Worm (Caenorhabditis elegans) whole organism, late embryonic: ENCODE measurements around the gene K04C1.3.

Source experiments
- C08G9.2 ChIP-seq: sonication (generic microtip); optimal IDR thresholded peaks from 2 replicates; lab custom pipeline; 2016; ENCODE audit warnings: mild to moderate bottlenecking, missing genetic modification characterization, moderate library complexity, missing compliant biosample characterization
- C38D4.7 ChIP-seq: fragments of 200-800 bp; sonication (Bioruptor generic); optimal IDR thresholded peaks from 2 replicates; lab custom pipeline; 2018; ENCODE audit warnings: mild to moderate bottlenecking, missing genetic modification characterization, moderate library complexity, missing compliant biosample characterization
- T23F11.4 ChIP-seq: fragments of 200-800 bp; sonication (Bioruptor generic); optimal IDR thresholded peaks from 2 replicates; lab custom pipeline; 2018; ENCODE audit warnings: mild to moderate bottlenecking, missing genetic modification characterization, missing compliant biosample characterization
- Y22D7AL.16 ChIP-seq: sonication (generic microtip); optimal IDR thresholded peaks from 2 replicates; lab custom pipeline; 2016; ENCODE audit warnings: missing genetic modification characterization, missing compliant biosample characterization
- ahr-1 ChIP-seq: sonication (generic microtip); optimal IDR thresholded peaks from 2 replicates; lab custom pipeline; 2016; ENCODE audit warnings: missing genetic modification characterization, missing compliant biosample characterization
- ama-1 ChIP-seq: fragments of 150-350 bp; optimal IDR thresholded peaks from 2 replicates; lab custom pipeline; 2014
- ceh-14 ChIP-seq: sonication (generic microtip); optimal IDR thresholded peaks from 2 replicates; lab custom pipeline; 2016; ENCODE audit warnings: missing genotype, missing genetic modification characterization, missing compliant biosample characterization
- ceh-18 ChIP-seq: sonication (generic microtip); optimal IDR thresholded peaks from 2 replicates; lab custom pipeline; 2016; ENCODE audit warnings: missing genetic modification characterization, missing compliant biosample characterization
- ceh-2 ChIP-seq: sonication (generic microtip); optimal IDR thresholded peaks from 2 replicates; lab custom pipeline; 2016; ENCODE audit warnings: missing genotype, missing genetic modification characterization, missing compliant biosample characterization
- ceh-22 ChIP-seq: sonication (generic microtip); optimal IDR thresholded peaks from 2 replicates; lab custom pipeline; 2017; ENCODE audit warnings: missing biosample characterization, missing genetic modification characterization
- ceh-30 ChIP-seq: fragments of 150-350 bp; optimal IDR thresholded peaks from 2 replicates; lab custom pipeline; 2014; ENCODE audit warnings: missing biosample characterization, missing genetic modification characterization
- ceh-34 ChIP-seq: sonication (generic microtip); optimal IDR thresholded peaks from 2 replicates; lab custom pipeline; 2016; ENCODE audit warnings: mild to moderate bottlenecking, missing genetic modification characterization, missing compliant biosample characterization
- ceh-6 ChIP-seq: fragments of 200-800 bp; sonication (Bioruptor generic); optimal IDR thresholded peaks from 2 replicates; lab custom pipeline; 2018; ENCODE audit warnings: mild to moderate bottlenecking, missing genetic modification characterization, missing compliant biosample characterization
- che-1 ChIP-seq: sonication (generic microtip); optimal IDR thresholded peaks from 2 replicates; lab custom pipeline; 2016; ENCODE audit warnings: mild to moderate bottlenecking, missing genetic modification characterization, missing compliant biosample characterization
- dve-1 ChIP-seq: sonication (generic microtip); optimal IDR thresholded peaks from 2 replicates; lab custom pipeline; 2017; ENCODE audit warnings: antibody characterized with exemption, mild to moderate bottlenecking, missing genetic modification characterization, missing compliant biosample characterization
- elt-2 ChIP-seq: sonication (generic microtip); optimal IDR thresholded peaks from 2 replicates; lab custom pipeline; 2016; ENCODE audit warnings: missing genetic modification reagents, missing genetic modification characterization, missing compliant biosample characterization
- ets-4 ChIP-seq: sonication (generic microtip); optimal IDR thresholded peaks from 2 replicates; lab custom pipeline; 2016; ENCODE audit warnings: missing genetic modification characterization, missing compliant biosample characterization
- eyg-1 ChIP-seq: sonication (generic microtip); optimal IDR thresholded peaks from 2 replicates; lab custom pipeline; 2016; ENCODE audit warnings: missing genotype, missing genetic modification characterization, missing compliant biosample characterization
- fax-1 ChIP-seq: sonication (generic microtip); optimal IDR thresholded peaks from 2 replicates; lab custom pipeline; 2016; ENCODE audit warnings: missing genotype, missing genetic modification characterization, missing compliant biosample characterization
- fkh-10 ChIP-seq: fragments of 150-350 bp; optimal IDR thresholded peaks from 2 replicates; lab custom pipeline; 2014; ENCODE audit warnings: missing biosample characterization, missing genetic modification reagents, missing genetic modification characterization
- fkh-6 ChIP-seq: sonication (generic microtip); optimal IDR thresholded peaks from 2 replicates; lab custom pipeline; 2016; ENCODE audit warnings: missing genetic modification characterization, missing compliant biosample characterization
- hlh-15 ChIP-seq: sonication (generic microtip); optimal IDR thresholded peaks from 2 replicates; lab custom pipeline; 2016; ENCODE audit warnings: missing genetic modification characterization, missing compliant biosample characterization
- hlh-30 ChIP-seq: sonication (generic microtip); optimal IDR thresholded peaks from 2 replicates; lab custom pipeline; 2017; ENCODE audit warnings: antibody characterized with exemption, missing genetic modification characterization, missing compliant biosample characterization; ENCODE audit not compliant: insufficient read depth
- nhr-11 ChIP-seq: fragments of 150-350 bp; optimal IDR thresholded peaks from 2 replicates; lab custom pipeline; 2014; ENCODE audit warnings: missing biosample characterization, missing genetic modification characterization
- npax-4 ChIP-seq: sonication (generic microtip); optimal IDR thresholded peaks from 2 replicates; lab custom pipeline; 2016; ENCODE audit warnings: missing genetic modification characterization, missing compliant biosample characterization
- odd-2 ChIP-seq: sonication (generic microtip); optimal IDR thresholded peaks from 2 replicates; lab custom pipeline; 2017; ENCODE audit warnings: antibody characterized with exemption, mild to moderate bottlenecking, missing genetic modification characterization, missing compliant biosample characterization
- pag-3 ChIP-seq: sonication (generic microtip); optimal IDR thresholded peaks from 2 replicates; lab custom pipeline; 2016; ENCODE audit warnings: missing compliant biosample characterization, missing genetic modification characterization, borderline replicate concordance
- pat-9 ChIP-seq: fragments of 200-800 bp; sonication (Bioruptor generic); optimal IDR thresholded peaks from 2 replicates; lab custom pipeline; 2018; ENCODE audit warnings: mild to moderate bottlenecking, missing genetic modification characterization, moderate library complexity, missing compliant biosample characterization
- pax-1 ChIP-seq: fragments of 150-350 bp; optimal IDR thresholded peaks from 2 replicates; lab custom pipeline; 2014; ENCODE audit warnings: missing biosample characterization, missing genetic modification characterization
- pha-2 ChIP-seq: sonication (generic microtip); optimal IDR thresholded peaks from 2 replicates; lab custom pipeline; 2017; ENCODE audit warnings: mild to moderate bottlenecking, missing genetic modification characterization, missing compliant biosample characterization
- pha-4 ChIP-seq: fragments of 150-350 bp; optimal IDR thresholded peaks from 2 replicates; lab custom pipeline; 2018; ENCODE audit warnings: missing biosample characterization, missing genetic modification reagents, missing genetic modification characterization
- pqm-1 ChIP-seq: sonication (generic microtip); optimal IDR thresholded peaks from 2 replicates; lab custom pipeline; 2016; ENCODE audit warnings: missing genetic modification characterization, missing compliant biosample characterization
- rnt-1 ChIP-seq: sonication (generic microtip); optimal IDR thresholded peaks from 2 replicates; lab custom pipeline; 2016; ENCODE audit warnings: missing genetic modification characterization, missing compliant biosample characterization
- sdc-2 ChIP-seq: sonication (generic microtip); optimal IDR thresholded peaks from 2 replicates; lab custom pipeline; 2016; ENCODE audit warnings: missing genotype, missing genetic modification characterization, missing compliant biosample characterization
- sox-2 ChIP-seq: fragments of 200-800 bp; sonication (Bioruptor generic); IDR thresholded peaks from 2 replicates; pipeline ENCODE4 v1.3.6; 2022; ENCODE audit warnings: missing genetic modification reagents, missing genetic modification characterization, missing compliant biosample characterization
- tbx-2 ChIP-seq: sonication (generic microtip); optimal IDR thresholded peaks from 2 replicates; lab custom pipeline; 2016; ENCODE audit warnings: missing genetic modification characterization, missing compliant biosample characterization
- tbx-7 ChIP-seq: sonication (generic microtip); optimal IDR thresholded peaks from 2 replicates; lab custom pipeline; 2016; ENCODE audit warnings: missing genotype, missing genetic modification characterization, missing compliant biosample characterization
- ttx-3 ChIP-seq: sonication (generic microtip); optimal IDR thresholded peaks from 2 replicates; lab custom pipeline; 2016; ENCODE audit warnings: missing genetic modification reagents, missing genetic modification characterization, missing compliant biosample characterization
- unc-55 ChIP-seq: sonication (generic microtip); optimal IDR thresholded peaks from 2 replicates; lab custom pipeline; 2017; ENCODE audit warnings: missing biosample characterization, missing genetic modification reagents, missing genetic modification characterization

K04C1.3 gene

ce11 chrX:14228764-14229163, 14.4 kb downstream of the K04C1.3 start:
- TF ChIP-seq pax-1 (tag; lab: Kevin White, UChicago) (no peak), pqm-1 (tag; lab: Kevin White, UChicago) (no peak), ceh-30 (tag; lab: Kevin White, UChicago) (no peak), ttx-3 (tag; lab: Kevin White, UChicago) (no peak), tbx-7 (tag; lab: Kevin White, UChicago) (no peak), eyg-1 (tag; lab: Kevin White, UChicago) (no peak), ets-4 (tag; lab: Kevin White, UChicago) (no peak), ceh-6 (GFP tag; lab: Kevin White, UChicago) (no peak), nhr-11 (tag; lab: Kevin White, UChicago) (no peak), C08G9.2 (tag; lab: Kevin White, UChicago) (no peak), tbx-2 (no peak), ceh-34 (tag; lab: Kevin White, UChicago) (no peak), npax-4 (tag; lab: Kevin White, UChicago) (no peak), che-1 (tag; lab: Kevin White, UChicago) (no peak), elt-2 (no peak), ceh-2 (tag; lab: Kevin White, UChicago) (no peak), unc-55 (GFP tag; lab: Kevin White, UChicago) (no peak)

DNA sequence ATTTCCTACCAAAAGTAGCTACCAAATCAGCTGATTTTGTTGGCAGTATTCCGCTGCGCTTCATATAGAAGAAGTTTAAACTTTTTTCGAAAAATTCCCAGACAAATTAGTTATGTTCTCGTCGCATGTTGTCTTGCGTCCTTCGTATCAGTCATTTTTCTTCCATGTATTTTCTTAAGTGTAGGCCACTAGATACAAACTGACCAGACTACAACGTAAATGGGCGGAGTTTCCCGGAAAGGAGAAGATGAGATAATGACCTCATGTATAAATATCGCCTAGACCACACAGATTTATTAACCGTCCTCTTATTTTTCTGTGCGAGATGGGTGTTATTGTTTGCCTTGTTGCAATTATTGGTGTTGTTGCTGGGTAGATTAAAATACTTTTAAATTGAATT, 17.9 kb downstream of the K04C1.3 start, which contains the start of gene cyp-13B2:
Gene cyp-13B2, plus strand, starts transcription at position 301 of the 400 bp plus-strand sequence.
- TF ChIP-seq pat-9 (tag; lab: Kevin White, UChicago) = no peak
- TF ChIP-seq ahr-1 (tag; lab: Kevin White, UChicago) = no peak
- TF ChIP-seq sox-2 (GFP tag; lab: Robert Waterston, UW) = no peak
- no peak for TF ChIP-seq T23F11.4
- TF ChIP-seq hlh-15 (tag; lab: Kevin White, UChicago) = no peak
- TF ChIP-seq C38D4.7 = no peak
- no peak for TF ChIP-seq elt-2
- no peak for TF ChIP-seq fax-1 (tag; lab: Kevin White, UChicago)
- TF ChIP-seq ceh-22 (tag; lab: Kevin White, UChicago) = no peak
- TF ChIP-seq, all 69 proteins: peak for 0

- TF ChIP-seq ceh-18 (tag; lab: Kevin White, UChicago) (no peak), dve-1 (tag; lab: Kevin White, UChicago) (no peak), pax-1 (tag; lab: Kevin White, UChicago) (no peak), pha-2 (no peak), tbx-2 (no peak), pag-3 (tag; lab: Kevin White, UChicago) (no peak), fkh-10 (GFP tag; lab: Kevin White, UChicago) (no peak)
Observed at ce11 chrX:14223156-14223555, 20.0 kb downstream of the K04C1.3 start, which contains the start of gene K06G5.3. TSS of gene K06G5.3 (minus strand) at chrX:14223256.

- TF ChIP-seq fkh-6 (tag; lab: Kevin White, UChicago) (no peak), sox-2 (GFP tag; lab: Robert Waterston, UW) (no peak), elt-2 (peak; percentile 85), ceh-2 (tag; lab: Kevin White, UChicago) (no peak), ceh-14 (tag; lab: Kevin White, UChicago) (no peak)
Observed at ce11 chrX:14214520-14215023, 28.6 kb downstream of the K04C1.3 start, which contains the start of gene K06G5.1. TSS of gene K06G5.1 (plus strand) at chrX:14214973.

DNA sequence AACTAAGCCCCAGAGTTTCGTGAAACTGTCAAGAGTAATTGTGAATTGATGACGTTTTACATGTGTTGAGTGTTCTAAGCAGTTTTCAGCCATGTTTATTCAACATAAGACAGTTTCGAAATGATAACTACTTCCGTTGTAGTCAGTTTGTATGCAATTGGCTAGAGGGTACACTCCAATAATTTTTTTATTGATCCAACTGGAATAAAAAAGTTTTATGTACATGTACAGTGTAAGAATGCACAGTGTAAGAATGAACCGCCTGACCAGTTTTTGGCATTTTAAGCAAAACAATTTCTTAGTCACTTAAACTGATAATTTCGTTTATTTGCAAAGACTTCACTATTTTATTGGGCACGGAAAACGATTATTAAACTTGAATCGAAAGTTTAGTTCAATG, 29.9 kb downstream of the K04C1.3 start:
- TF ChIP-seq ahr-1 (tag; lab: Kevin White, UChicago) (no peak), pqm-1 (tag; lab: Kevin White, UChicago) (no peak), fkh-6 (tag; lab: Kevin White, UChicago) (no peak), eyg-1 (tag; lab: Kevin White, UChicago) (no peak), pax-1 (tag; lab: Kevin White, UChicago) (no peak), ceh-34 (tag; lab: Kevin White, UChicago) (no peak), sox-2 (GFP tag; lab: Robert Waterston, UW) (no peak), fkh-10 (GFP tag; lab: Kevin White, UChicago) (no peak), pha-4 (tag; lab: Kevin White, UChicago) (no peak), pag-3 (tag; lab: Kevin White, UChicago) (no peak), ceh-30 (tag; lab: Kevin White, UChicago) (no peak), ceh-18 (tag; lab: Kevin White, UChicago) (no peak), Y22D7AL.16 (tag; lab: Kevin White, UChicago) (no peak), hlh-30 (tag; lab: Kevin White, UChicago) (no peak), odd-2 (no peak), rnt-1 (tag; lab: Kevin White, UChicago) (no peak), ama-1 (lab: Kevin White, UChicago) (no peak), nhr-11 (tag; lab: Kevin White, UChicago) (no peak), sdc-2 (tag; lab: Kevin White, UChicago) (no peak)
- TF ChIP-seq, all 69 proteins: peak for 0
